Fruit fly (Drosophila melanogaster) whole organism, embryonic: Measurements from ENCODE around the gene CG2898.

Experiments
- BEAF-32 ChIP-seq: fragments of 200-800 bp; sonication (Bioruptor generic); optimal IDR thresholded peaks from 3 replicates; lab custom pipeline; 2017; ENCODE audit warnings: missing biosample characterization, missing genetic modification characterization, mild to moderate bottlenecking, moderate library complexity, missing genetic modification reagents
- CG10147 ChIP-seq: fragments of 200-800 bp; sonication (Bioruptor generic); optimal IDR thresholded peaks from 2 replicates; lab custom pipeline; 2019; ENCODE audit warnings: missing biosample characterization, mild to moderate bottlenecking, missing genetic modification characterization, moderate library complexity
- CG10543 ChIP-seq: fragments of 200-800 bp; sonication (Bioruptor generic); optimal IDR thresholded peaks from 3 replicates; lab custom pipeline; 2017; ENCODE audit warnings: missing biosample characterization, mild to moderate bottlenecking, missing genetic modification characterization, moderate library complexity
- CG10959 ChIP-seq: fragments of 200-800 bp; sonication (Bioruptor generic); IDR thresholded peaks from 2 replicates; pipeline ENCODE4 v1.3.6; 2022; ENCODE audit warnings: missing biosample characterization, missing genetic modification characterization
- CG10979 ChIP-seq: fragments of 200-800 bp; sonication (Bioruptor generic); optimal IDR thresholded peaks from 2 replicates; lab custom pipeline; 2018; ENCODE audit warnings: missing biosample characterization, mild to moderate bottlenecking, missing genetic modification characterization, moderate library complexity
- CG11247 ChIP-seq: fragments of 200-800 bp; sonication (Bioruptor generic); IDR thresholded peaks from 2 replicates; pipeline ENCODE4 v1.3.6; 2022; ENCODE audit warnings: missing biosample characterization, missing genetic modification characterization
- CG11560 ChIP-seq: fragments of 200-800 bp; sonication (Bioruptor generic); IDR thresholded peaks from 3 replicates; pipeline ENCODE4 v1.3.6; 2022; ENCODE audit warnings: missing biosample characterization, missing genetic modification characterization
- CG11696 ChIP-seq: fragments of 200-800 bp; sonication (Bioruptor generic); IDR thresholded peaks from 2 replicates; pipeline ENCODE4 v1.3.6; 2022; ENCODE audit warnings: missing biosample characterization, missing genetic modification characterization
- CG11723 ChIP-seq: fragments of 200-800 bp; sonication (Bioruptor generic); optimal IDR thresholded peaks from 2 replicates; lab custom pipeline; 2017; ENCODE audit warnings: missing biosample characterization, mild to moderate bottlenecking, missing genetic modification characterization
- CG1233 ChIP-seq: fragments of 200-800 bp; sonication (Bioruptor generic); optimal IDR thresholded peaks from 4 replicates; lab custom pipeline; 2018; ENCODE audit warnings: missing biosample characterization, mild to moderate bottlenecking, missing genetic modification characterization
- CG13894 ChIP-seq: fragments of 200-800 bp; sonication (Bioruptor generic); optimal IDR thresholded peaks from 3 replicates; lab custom pipeline; 2018; ENCODE audit warnings: missing biosample characterization, mild to moderate bottlenecking, missing genetic modification characterization, moderate library complexity
- CG14860 ChIP-seq: fragments of 200-800 bp; sonication (Bioruptor generic); IDR thresholded peaks from 3 replicates; pipeline ENCODE4 v1.3.6; 2022; ENCODE audit warnings: missing biosample characterization, missing genetic modification characterization; ENCODE audit not compliant: partially characterized antibody
- CG1602 ChIP-seq: fragments of 200-800 bp; sonication (Bioruptor generic); optimal IDR thresholded peaks from 3 replicates; lab custom pipeline; 2016; ENCODE audit warnings: missing biosample characterization, missing genetic modification characterization
- CG2889 ChIP-seq: fragments of 200-800 bp; sonication (Bioruptor generic); IDR thresholded peaks from 3 replicates; pipeline ENCODE4 v1.3.6; 2022; ENCODE audit warnings: missing biosample characterization, missing genetic modification characterization
- CG30020 ChIP-seq: fragments of 200-800 bp; optimal IDR thresholded peaks from 2 replicates; lab custom pipeline; 2019; ENCODE audit warnings: missing biosample characterization, mild to moderate bottlenecking, missing genetic modification characterization, moderate library complexity
- CG32532 ChIP-seq: fragments of 200-800 bp; sonication (Bioruptor generic); IDR thresholded peaks from 2 replicates; pipeline ENCODE4 v1.3.6; 2022; ENCODE audit warnings: missing biosample characterization, missing genetic modification characterization
- CG4282 ChIP-seq: fragments of 200-800 bp; sonication (Bioruptor generic); optimal IDR thresholded peaks from 2 replicates; lab custom pipeline; 2016; ENCODE audit warnings: missing biosample characterization, missing genetic modification characterization
- CG5245 ChIP-seq: fragments of 200-800 bp; sonication (Bioruptor generic); optimal IDR thresholded peaks from 3 replicates; lab custom pipeline; 2016; ENCODE audit warnings: missing biosample characterization, missing genetic modification characterization
- CG5953 ChIP-seq: fragments of 200-800 bp; sonication (Bioruptor generic); IDR thresholded peaks from 2 replicates; pipeline ENCODE4 v1.3.6; 2022; ENCODE audit warnings: missing biosample characterization, missing genetic modification characterization
- CG6254 ChIP-seq: fragments of 200-800 bp; sonication (Bioruptor generic); optimal IDR thresholded peaks from 3 replicates; lab custom pipeline; 2017; ENCODE audit warnings: mild to moderate bottlenecking, missing biosample characterization, missing genetic modification reagents, missing genetic modification characterization
- CG6272 ChIP-seq: fragments of 200-800 bp; sonication (Bioruptor generic); IDR thresholded peaks from 2 replicates; pipeline ENCODE4 v1.3.6; 2022; ENCODE audit warnings: missing biosample characterization, missing genetic modification characterization
- CG8478 ChIP-seq: fragments of >200 bp; optimal IDR thresholded peaks from 2 replicates; lab custom pipeline; 2018
- D ChIP-seq, 2 experiments: fragments of 200-800 bp in 1 of 2; fragments of >200 bp in 1 of 2; sonication (Bioruptor generic) in 1 of 2; optimal IDR thresholded peaks; 2 replicates in 1 of 2; 3 replicates in 1 of 2; lab custom pipeline; 2017; ENCODE audit warnings: mild to moderate bottlenecking in 1 of 2, missing biosample characterization in 1 of 2, missing genetic modification characterization in 1 of 2, missing genetic modification reagents in 1 of 2
- Dek ChIP-seq: fragments of 200-800 bp; sonication (Bioruptor generic); optimal IDR thresholded peaks from 3 replicates; lab custom pipeline; 2019; ENCODE audit warnings: missing biosample characterization, mild to moderate bottlenecking, missing genetic modification characterization, moderate library complexity
- Ets65A ChIP-seq: fragments of 200-800 bp; sonication (Bioruptor generic); peaks from one replicate; lab custom pipeline; 2016; ENCODE audit warnings: missing biosample characterization, missing genetic modification characterization
- HLH4C ChIP-seq: fragments of 200-800 bp; sonication (Bioruptor generic); IDR thresholded peaks from 3 replicates; pipeline ENCODE4 v1.3.6; 2022; ENCODE audit warnings: missing biosample characterization, missing genetic modification characterization; ENCODE audit not compliant: partially characterized antibody
- HLH54F ChIP-seq: fragments of 200-800 bp; sonication (Bioruptor generic); optimal IDR thresholded peaks from 3 replicates; lab custom pipeline; 2016; ENCODE audit warnings: missing biosample characterization, missing genetic modification characterization
- HmgD ChIP-seq: fragments of 200-800 bp; sonication (Bioruptor generic); optimal IDR thresholded peaks from 3 replicates; lab custom pipeline; 2016; ENCODE audit warnings: missing biosample characterization, missing genetic modification characterization
- Max ChIP-seq: fragments of 200-800 bp; sonication (Bioruptor generic); optimal IDR thresholded peaks from 2 replicates; lab custom pipeline; 2016; ENCODE audit warnings: missing biosample characterization, mild to moderate bottlenecking, missing genetic modification characterization
- Sox100B ChIP-seq: fragments of 200-800 bp; sonication (Bioruptor generic); optimal IDR thresholded peaks from 3 replicates; lab custom pipeline; 2018; ENCODE audit warnings: missing biosample characterization, mild to moderate bottlenecking, missing genetic modification characterization
- Ssrp ChIP-seq: fragments of 200-800 bp; sonication (Bioruptor generic); optimal IDR thresholded peaks from 2 replicates; lab custom pipeline; 2018; ENCODE audit warnings: missing biosample characterization, mild to moderate bottlenecking, missing genetic modification characterization, moderate library complexity
- TFAM ChIP-seq: fragments of 200-800 bp; sonication (Bioruptor generic); optimal IDR thresholded peaks from 2 replicates; lab custom pipeline; 2017; ENCODE audit warnings: missing biosample characterization, missing genetic modification characterization, inconsistent platforms
- Taf1 ChIP-seq: fragments of 200-800 bp; sonication (Bioruptor generic); IDR thresholded peaks from 2 replicates; pipeline ENCODE4 v1.3.6; 2022; ENCODE audit warnings: missing biosample characterization, missing genetic modification characterization
- bowl ChIP-seq: fragments of 200-800 bp; sonication (Bioruptor generic); IDR thresholded peaks from 2 replicates; pipeline ENCODE4 v1.3.6; 2022; ENCODE audit warnings: missing biosample characterization, missing genetic modification characterization
- br ChIP-seq: fragments of >200 bp; optimal IDR thresholded peaks from 2 replicates; lab custom pipeline; 2017
- cas ChIP-seq: fragments of 200-800 bp; sonication (Bioruptor generic); IDR thresholded peaks from 2 replicates; pipeline ENCODE4 v1.3.6; 2022; ENCODE audit warnings: missing biosample characterization, missing genetic modification characterization
- crc ChIP-seq: fragments of 200-800 bp; sonication (Bioruptor generic); optimal IDR thresholded peaks from 2 replicates; lab custom pipeline; 2016; ENCODE audit warnings: missing biosample characterization, missing genetic modification characterization
- dpn ChIP-seq, 2 experiments: fragments of 200-800 bp; sonication (Bioruptor generic); optimal IDR thresholded peaks; 3 replicates each; lab custom pipeline; 2016; ENCODE audit warnings: missing biosample characterization in 2 of 2, missing genetic modification characterization in 2 of 2
- en ChIP-seq: fragments of 200-800 bp; sonication (Bioruptor generic); optimal IDR thresholded peaks from 2 replicates; lab custom pipeline; 2016; ENCODE audit warnings: missing biosample characterization, missing genetic modification characterization
- fru ChIP-seq: fragments of >200 bp; optimal IDR thresholded peaks from 2 replicates; lab custom pipeline; 2017
- gem ChIP-seq: fragments of 200-800 bp; sonication (Bioruptor generic); optimal IDR thresholded peaks from 2 replicates; lab custom pipeline; 2019; ENCODE audit warnings: missing biosample characterization, mild to moderate bottlenecking, missing genetic modification characterization, moderate library complexity
- her ChIP-seq: fragments of 200-800 bp; sonication (Bioruptor generic); optimal IDR thresholded peaks from 2 replicates; lab custom pipeline; 2016; ENCODE audit warnings: missing biosample characterization, missing genetic modification characterization
- hkb ChIP-seq, 2 experiments: fragments of 200-800 bp in 1 of 2; fragments of >200 bp in 1 of 2; sonication (Bioruptor generic) in 1 of 2; IDR thresholded peaks in 1 of 2; optimal IDR thresholded peaks in 1 of 2; 2 replicates each; pipeline versions ENCODE4 v1.3.6 to Lab custom; 2017 to 2022; ENCODE audit warnings: missing biosample characterization in 1 of 2, missing genetic modification characterization in 1 of 2
- mam ChIP-seq: fragments of 200-800 bp; sonication (Bioruptor generic); optimal IDR thresholded peaks from 3 replicates; lab custom pipeline; 2016; ENCODE audit warnings: missing biosample characterization, missing genetic modification characterization
- sens ChIP-seq: fragments of 200-800 bp; sonication (Bioruptor generic); peaks from one replicate; lab custom pipeline; 2016; ENCODE audit warnings: missing biosample characterization, missing genetic modification characterization
- stc ChIP-seq: fragments of 200-800 bp; sonication (Bioruptor generic); IDR thresholded peaks from 2 replicates; pipeline ENCODE4 v1.3.6; 2022; ENCODE audit warnings: missing biosample characterization, missing genetic modification characterization
- tin ChIP-seq: fragments of 200-800 bp; sonication (Bioruptor generic); optimal IDR thresholded peaks from 3 replicates; lab custom pipeline; 2016; ENCODE audit warnings: missing biosample characterization, missing genetic modification characterization
- tll ChIP-seq, 2 experiments: fragments of 200-800 bp in 1 of 2; fragments of >200 bp in 1 of 2; sonication (Bioruptor generic) in 1 of 2; optimal IDR thresholded peaks; 2 replicates each; lab custom pipeline; 2017 to 2019; ENCODE audit warnings: missing biosample characterization in 2 of 2, missing genetic modification characterization in 2 of 2, mild to moderate bottlenecking in 1 of 2, moderate library complexity in 1 of 2
- zen2 ChIP-seq: fragments of 200-800 bp; sonication (Bioruptor generic); IDR thresholded peaks from 3 replicates; pipeline ENCODE4 v1.3.6; 2022; ENCODE audit warnings: missing biosample characterization, missing genetic modification characterization; ENCODE audit not compliant: partially characterized antibody
- zf30C ChIP-seq: fragments of 200-800 bp; sonication (Bioruptor generic); optimal IDR thresholded peaks from 3 replicates; lab custom pipeline; 2018; ENCODE audit warnings: missing biosample characterization, mild to moderate bottlenecking, missing genetic modification characterization

Gene CG2898

DNA sequence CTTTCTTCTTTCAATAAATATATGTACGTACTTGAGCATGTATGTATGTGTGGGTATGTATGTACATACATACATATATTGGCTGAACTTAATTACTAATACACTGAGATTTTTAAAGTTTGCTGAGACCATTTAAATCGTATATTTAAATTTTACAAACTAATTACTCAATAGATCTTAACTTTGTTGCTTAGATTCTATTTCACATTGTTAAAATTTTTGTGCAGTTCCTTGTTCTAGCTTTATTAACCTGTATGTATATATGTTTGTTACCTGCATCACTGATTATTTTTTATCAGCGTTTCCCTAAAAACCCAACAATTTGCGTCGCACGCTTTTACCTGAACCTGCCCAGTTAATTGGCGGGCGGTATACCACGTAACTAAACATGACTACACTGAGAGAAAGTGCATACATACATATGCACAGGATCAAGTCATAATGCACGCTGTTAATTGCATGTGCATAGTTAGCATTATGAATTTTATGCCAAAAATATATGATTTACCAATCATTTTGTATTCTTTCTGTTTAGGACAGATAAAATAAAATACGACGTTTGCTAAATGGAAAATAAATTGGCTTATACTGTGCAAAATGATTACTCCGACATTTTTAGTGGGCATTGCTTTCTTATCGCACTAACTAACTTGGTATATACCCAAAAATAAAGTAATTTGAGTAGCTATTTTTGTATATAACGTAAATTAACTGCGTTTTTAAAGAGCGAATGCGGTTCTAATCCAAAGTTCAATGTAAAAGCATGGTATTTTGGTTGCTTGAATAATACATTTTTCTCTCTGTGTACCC lies 12.4 kb upstream of the CG2898 start (continued):
- TF ChIP-seq CG10147 (GFP tag; lab: Kevin White, UChicago) (no peak), zf30C (no peak), HLH4C (GFP tag; lab: Robert Waterston, UW) (no peak), CG6272 (GFP tag; lab: Robert Waterston, UW) (no peak), crc (GFP tag; lab: Kevin White, UChicago) (no peak), CG6254 (GFP tag; lab: Kevin White, UChicago) (no peak), CG11696 (GFP tag; lab: Robert Waterston, UW) (no peak), her (no peak), sens (GFP tag; lab: Kevin White, UChicago) (peak; percentile 83), CG14860 (no peak), BEAF-32 (GFP tag; lab: Kevin White, UChicago) (no peak), cas (GFP tag; lab: Robert Waterston, UW) (no peak), stc (GFP tag; lab: Robert Waterston, UW) (no peak), CG11247 (GFP tag; lab: Robert Waterston, UW) (no peak), Ssrp (tag; lab: Kevin White, UChicago) (peak; percentile 6), dpn (GFP tag; optimal IDR thresholded peaks at IDR 0.05; lab: Kevin White, UChicago) (peak in 1 of 2 experiments; percentile 25), mam (peak; percentile 11), CG5953 (GFP tag; lab: Robert Waterston, UW) (no peak), D (optimal IDR thresholded peaks at IDR 0.05; lab: Kevin White, UChicago) (no peak), D (GFP tag; optimal IDR thresholded peaks at IDR 0.05; lab: Kevin White, UChicago) (peak; percentile 27), bowl (GFP tag; lab: Robert Waterston, UW) (no peak), HLH54F (GFP tag; lab: Kevin White, UChicago) (peak; percentile 14), CG8478 (lab: Kevin White, UChicago) (no peak), CG11560 (no peak), tll (GFP tag; optimal IDR thresholded peaks at IDR 0.05; lab: Kevin White, UChicago) (no peak), Max (no peak), CG32532 (GFP tag; lab: Robert Waterston, UW) (peak; percentile 19; the same call in 1 of the 2 replicates), hkb (optimal IDR thresholded peaks at IDR 0.05; lab: Kevin White, UChicago) (no peak), hkb (GFP tag; IDR thresholded peaks at IDR 0.05; lab: Robert Waterston, UW) (peak; percentile 31; the same call in 1 of the 2 replicates), Dek (tag; lab: Kevin White, UChicago) (no peak), gem (tag; lab: Kevin White, UChicago) (peak; percentile 44), CG10959 (GFP tag; lab: Robert Waterston, UW) (no peak), fru (lab: Kevin White, UChicago) (no peak), CG1602 (GFP tag; lab: Kevin White, UChicago) (peak; percentile 31), CG5245 (GFP tag; lab: Kevin White, UChicago) (no peak), CG13894 (tag; lab: Kevin White, UChicago) (no peak), zen2 (GFP tag; lab: Robert Waterston, UW) (no peak), Taf1 (GFP tag; lab: Robert Waterston, UW) (no peak), CG1233 (GFP tag; lab: Kevin White, UChicago) (peak; percentile 11), HmgD (GFP tag; lab: Kevin White, UChicago) (no peak), CG2889 (GFP tag; lab: Robert Waterston, UW) (no peak), CG11723 (no peak), tin (GFP tag; lab: Kevin White, UChicago) (peak; percentile 9), CG4282 (GFP tag; lab: Kevin White, UChicago) (no peak), br (lab: Kevin White, UChicago) (no peak), TFAM (no peak), Ets65A (peak; percentile 94), Sox100B (GFP tag; lab: Kevin White, UChicago) (peak; percentile 50), CG30020 (no peak), en (GFP tag; lab: Kevin White, UChicago) (no peak), CG10543 (GFP tag; lab: Kevin White, UChicago) (no peak), CG10979 (tag; lab: Kevin White, UChicago) (peak; percentile 48)
